Worm (Caenorhabditis elegans): ENCODE data around the gene tag-123.

DNA sequence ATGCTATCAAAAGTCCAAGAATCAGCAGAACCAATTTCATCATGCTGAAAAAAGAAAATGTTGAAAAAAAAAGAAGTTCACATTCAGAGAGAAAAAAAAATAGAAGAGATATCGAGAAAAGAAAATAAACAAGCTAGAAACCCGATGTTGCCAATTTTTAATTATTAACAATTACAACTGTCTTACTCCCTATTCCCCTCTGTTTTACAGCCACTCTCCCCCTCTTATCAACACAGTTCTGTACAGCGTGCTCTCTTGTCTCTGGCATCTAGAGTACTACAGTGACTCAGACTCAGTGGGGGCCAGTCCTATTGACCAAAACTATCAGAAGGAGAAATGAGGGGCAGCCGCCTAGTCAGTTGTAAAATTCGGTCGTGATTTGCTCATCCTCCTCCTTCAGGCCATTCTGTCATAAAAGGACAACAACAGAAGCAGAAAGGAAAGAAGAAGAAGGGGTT is 29.3 kb downstream of the tag-123 start, which contains the start of gene wrk-1:
- TF ChIP-seq tbx-11 (GFP tag; IDR thresholded peaks at IDR 0.05) (no peak), B0310.2 (tag; optimal IDR thresholded peaks at IDR 0.05) (no peak)

All from whole organism, early embryonic.